Fruit fly (Drosophila melanogaster) whole organism, embryonic: ENCODE measurements around the gene CaMKI.

Experiments
- Atf6 ChIP-seq: fragments of 200-800 bp; sonication (Bioruptor generic); IDR thresholded peaks from 2 replicates; pipeline ENCODE4 v1.3.6; 2022; ENCODE audit warnings: missing biosample characterization, missing genetic modification characterization
- Blimp-1 ChIP-seq: fragments of 200-800 bp; sonication (Bioruptor generic); optimal IDR thresholded peaks from 3 replicates; lab custom pipeline; 2018; ENCODE audit warnings: missing biosample characterization, missing genetic modification characterization, mild to moderate bottlenecking, moderate library complexity, missing genetic modification reagents
- CG12219 ChIP-seq: fragments of 200-800 bp; sonication (Bioruptor generic); optimal IDR thresholded peaks from 3 replicates; lab custom pipeline; 2018; ENCODE audit warnings: missing biosample characterization, mild to moderate bottlenecking, missing genetic modification characterization
- CG12659 ChIP-seq: fragments of 200-800 bp; sonication (Bioruptor generic); optimal IDR thresholded peaks from 3 replicates; lab custom pipeline; 2017; ENCODE audit warnings: mild to moderate bottlenecking, missing biosample characterization, missing genetic modification reagents, missing genetic modification characterization
- CG13424 ChIP-seq: fragments of 200-800 bp; sonication (Bioruptor generic); optimal IDR thresholded peaks from 2 replicates; lab custom pipeline; 2019; ENCODE audit warnings: missing biosample characterization, mild to moderate bottlenecking, missing genetic modification characterization, moderate library complexity
- CG15479 ChIP-seq: fragments of 200-800 bp; sonication (Bioruptor generic); optimal IDR thresholded peaks from 3 replicates; lab custom pipeline; 2019; ENCODE audit warnings: missing biosample characterization, mild to moderate bottlenecking, missing genetic modification characterization, moderate library complexity
- CG15601 ChIP-seq: fragments of 200-800 bp; sonication (Bioruptor generic); optimal IDR thresholded peaks from 3 replicates; lab custom pipeline; 2019; ENCODE audit warnings: missing biosample characterization, mild to moderate bottlenecking, missing genetic modification characterization, moderate library complexity
- CG30020 ChIP-seq: fragments of 200-800 bp; optimal IDR thresholded peaks from 2 replicates; lab custom pipeline; 2019; ENCODE audit warnings: missing biosample characterization, mild to moderate bottlenecking, missing genetic modification characterization, moderate library complexity
- CG31441 ChIP-seq: fragments of 200-800 bp; sonication (Bioruptor generic); IDR thresholded peaks from 2 replicates; pipeline ENCODE4 v1.3.6; 2022; ENCODE audit warnings: missing biosample characterization, missing genetic modification characterization
- CG32767 ChIP-seq: fragments of 200-800 bp; sonication (Bioruptor generic); IDR thresholded peaks from 2 replicates; pipeline ENCODE4 v1.3.6; 2022; ENCODE audit warnings: missing biosample characterization, missing genetic modification characterization
- CG32772 ChIP-seq: fragments of 200-800 bp; sonication (Bioruptor generic); IDR thresholded peaks from 2 replicates; pipeline ENCODE4 v1.3.6; 2022; ENCODE audit warnings: missing biosample characterization, missing genetic modification characterization
- CG3995 ChIP-seq: fragments of 200-800 bp; sonication (Bioruptor generic); optimal IDR thresholded peaks from 3 replicates; lab custom pipeline; 2016; ENCODE audit warnings: missing biosample characterization, missing genetic modification characterization
- CG4360 ChIP-seq: fragments of 200-800 bp; sonication (Bioruptor generic); IDR thresholded peaks from 2 replicates; pipeline ENCODE4 v1.3.6; 2022; ENCODE audit warnings: missing biosample characterization, missing genetic modification characterization
- CG43689 ChIP-seq: fragments of 200-800 bp; sonication (Bioruptor generic); IDR thresholded peaks from 2 replicates; pipeline ENCODE4 v1.3.6; 2022; ENCODE audit warnings: missing biosample characterization, missing genetic modification characterization
- CG4617 ChIP-seq: fragments of 200-800 bp; sonication (Bioruptor generic); optimal IDR thresholded peaks from 3 replicates; lab custom pipeline; 2016; ENCODE audit warnings: missing biosample characterization, missing genetic modification characterization, borderline replicate concordance
- CG6254 ChIP-seq: fragments of 200-800 bp; sonication (Bioruptor generic); optimal IDR thresholded peaks from 3 replicates; lab custom pipeline; 2017; ENCODE audit warnings: mild to moderate bottlenecking, missing biosample characterization, missing genetic modification reagents, missing genetic modification characterization
- CG6689 ChIP-seq: fragments of 200-800 bp; sonication (Bioruptor generic); IDR thresholded peaks from 2 replicates; pipeline ENCODE4 v1.3.6; 2022; ENCODE audit warnings: missing biosample characterization, missing genetic modification characterization
- CG6854 ChIP-seq: fragments of 200-800 bp; sonication (Bioruptor generic); optimal IDR thresholded peaks from 3 replicates; lab custom pipeline; 2017; ENCODE audit warnings: missing biosample characterization, mild to moderate bottlenecking, missing genetic modification characterization
- CG7357 ChIP-seq: fragments of 200-800 bp; sonication (Bioruptor generic); IDR thresholded peaks from 3 replicates; pipeline ENCODE4 v1.3.6; 2022; ENCODE audit warnings: missing biosample characterization, missing genetic modification characterization
- Dip3 ChIP-seq: fragments of 200-800 bp; sonication (Bioruptor generic); optimal IDR thresholded peaks from 3 replicates; lab custom pipeline; 2016; ENCODE audit warnings: missing biosample characterization, missing genetic modification characterization
- ERR ChIP-seq: fragments of 200-800 bp; sonication (Bioruptor generic); optimal IDR thresholded peaks from 2 replicates; lab custom pipeline; 2016; ENCODE audit warnings: missing biosample characterization, missing genetic modification characterization
- Fer3 ChIP-seq: fragments of 200-800 bp; sonication (Bioruptor generic); optimal IDR thresholded peaks from 2 replicates; lab custom pipeline; 2018; ENCODE audit warnings: missing biosample characterization, mild to moderate bottlenecking, missing genetic modification characterization, moderate library complexity
- HLH54F ChIP-seq: fragments of 200-800 bp; sonication (Bioruptor generic); optimal IDR thresholded peaks from 3 replicates; lab custom pipeline; 2016; ENCODE audit warnings: missing biosample characterization, missing genetic modification characterization
- Lhr ChIP-seq: fragments of 200-800 bp; sonication (Bioruptor generic); optimal IDR thresholded peaks from 3 replicates; lab custom pipeline; 2017; ENCODE audit warnings: mild to moderate bottlenecking, missing biosample characterization, missing genetic modification reagents, missing genetic modification characterization
- MESR4 ChIP-seq: fragments of 200-800 bp; sonication (Bioruptor generic); optimal IDR thresholded peaks from 2 replicates; lab custom pipeline; 2018; ENCODE audit warnings: missing biosample characterization, mild to moderate bottlenecking, missing genetic modification characterization, moderate library complexity
- Mad ChIP-seq: fragments of 200-800 bp; sonication (Bioruptor generic); optimal IDR thresholded peaks from 2 replicates; lab custom pipeline; 2016; ENCODE audit warnings: missing biosample characterization, missing genetic modification characterization
- NK7.1 ChIP-seq: fragments of 200-800 bp; sonication (Bioruptor generic); optimal IDR thresholded peaks from 3 replicates; lab custom pipeline; 2016; ENCODE audit warnings: missing biosample characterization, missing genetic modification characterization
- Nf-YB ChIP-seq: fragments of 200-800 bp; sonication (Bioruptor generic); optimal IDR thresholded peaks from 3 replicates; lab custom pipeline; 2019; ENCODE audit warnings: missing biosample characterization, mild to moderate bottlenecking, missing genetic modification characterization, moderate library complexity
- Taf1 ChIP-seq: fragments of 200-800 bp; sonication (Bioruptor generic); IDR thresholded peaks from 2 replicates; pipeline ENCODE4 v1.3.6; 2022; ENCODE audit warnings: missing biosample characterization, missing genetic modification characterization
- Tbp ChIP-seq: fragments of >200 bp; optimal IDR thresholded peaks from 2 replicates; lab custom pipeline; 2018; ENCODE audit warnings: missing biosample characterization, missing genetic modification characterization
- Trl ChIP-seq, 3 experiments: fragments of >200 bp in 2 of 3; fragments of 200-800 bp in 1 of 3; sonication (Bioruptor generic) in 1 of 3; optimal IDR thresholded peaks; 2 replicates in 1 of 3; 3 replicates in 2 of 3; lab custom pipeline; 2016 to 2017; ENCODE audit warnings: missing biosample characterization in 1 of 3, missing genetic modification characterization in 1 of 3
- bowl ChIP-seq: fragments of 200-800 bp; sonication (Bioruptor generic); IDR thresholded peaks from 2 replicates; pipeline ENCODE4 v1.3.6; 2022; ENCODE audit warnings: missing biosample characterization, missing genetic modification characterization
- gfzf ChIP-seq: fragments of 200-800 bp; sonication (Bioruptor generic); optimal IDR thresholded peaks from 2 replicates; lab custom pipeline; 2016; ENCODE audit warnings: missing biosample characterization, mild to moderate bottlenecking, missing genetic modification characterization, moderate library complexity
- jigr1 ChIP-seq: fragments of 200-800 bp; sonication (Bioruptor generic); IDR thresholded peaks from 3 replicates; pipeline ENCODE4 v1.3.6; 2022; ENCODE audit warnings: missing biosample characterization, missing genetic modification characterization
- jing ChIP-seq: fragments of 200-800 bp; sonication (Bioruptor generic); optimal IDR thresholded peaks from 2 replicates; lab custom pipeline; 2018; ENCODE audit warnings: missing biosample characterization, mild to moderate bottlenecking, missing genetic modification characterization
- lab ChIP-seq: fragments of 200-800 bp; sonication (Bioruptor generic); optimal IDR thresholded peaks from 3 replicates; lab custom pipeline; 2017; ENCODE audit warnings: missing biosample characterization, missing genetic modification characterization, mild to moderate bottlenecking, moderate library complexity, missing genetic modification reagents
- lola ChIP-seq, 3 experiments: fragments of >200 bp in 2 of 3; fragments of 200-800 bp in 1 of 3; sonication (Bioruptor generic) in 1 of 3; optimal IDR thresholded peaks; 2 replicates each; lab custom pipeline; 2017 to 2019; ENCODE audit warnings: missing biosample characterization in 3 of 3, missing genetic modification characterization in 3 of 3, mild to moderate bottlenecking in 1 of 3, moderate library complexity in 1 of 3
- p53 ChIP-seq: fragments of 200-800 bp; sonication (Bioruptor generic); optimal IDR thresholded peaks from 2 replicates; lab custom pipeline; 2016; ENCODE audit warnings: missing biosample characterization, missing genetic modification characterization
- pfk ChIP-seq: fragments of 200-800 bp; sonication (Bioruptor generic); optimal IDR thresholded peaks from 2 replicates; lab custom pipeline; 2018; ENCODE audit warnings: missing biosample characterization, mild to moderate bottlenecking, missing genetic modification characterization, moderate library complexity
- ro ChIP-seq: fragments of 200-800 bp; sonication (Bioruptor generic); IDR thresholded peaks from 2 replicates; pipeline ENCODE4 v1.3.6; 2022; ENCODE audit warnings: missing biosample characterization, missing genetic modification characterization
- sens ChIP-seq: fragments of 200-800 bp; sonication (Bioruptor generic); peaks from one replicate; lab custom pipeline; 2016; ENCODE audit warnings: missing biosample characterization, missing genetic modification characterization
- seq ChIP-seq: fragments of 200-800 bp; sonication (Bioruptor generic); IDR thresholded peaks from 2 replicates; pipeline ENCODE4 v1.3.6; 2022; ENCODE audit warnings: missing biosample characterization, missing genetic modification characterization
- sr ChIP-seq: fragments of 200-800 bp; sonication (Bioruptor generic); IDR thresholded peaks from 3 replicates; pipeline ENCODE4 v1.3.6; 2022; ENCODE audit warnings: missing biosample characterization, missing genetic modification characterization
- tap ChIP-seq: fragments of 200-800 bp; optimal IDR thresholded peaks from 3 replicates; lab custom pipeline; 2019; ENCODE audit warnings: missing biosample characterization, mild to moderate bottlenecking, missing genetic modification characterization, moderate library complexity
- trem ChIP-seq: fragments of 200-800 bp; optimal IDR thresholded peaks from 3 replicates; lab custom pipeline; 2019; ENCODE audit warnings: missing biosample characterization, mild to moderate bottlenecking, missing genetic modification characterization, moderate library complexity
- unc-4 ChIP-seq: fragments of 200-800 bp; sonication (Bioruptor generic); IDR thresholded peaks from 2 replicates; pipeline ENCODE4 v1.3.6; 2022; ENCODE audit warnings: missing biosample characterization, missing genetic modification characterization; ENCODE audit not compliant: partially characterized antibody
- vnd ChIP-seq: fragments of 200-800 bp; sonication (Bioruptor generic); IDR thresholded peaks from 3 replicates; pipeline ENCODE4 v1.3.6; 2022; ENCODE audit warnings: missing biosample characterization, missing genetic modification characterization; ENCODE audit not compliant: partially characterized antibody
- zen ChIP-seq: fragments of 200-800 bp; sonication (Bioruptor generic); optimal IDR thresholded peaks from 3 replicates; lab custom pipeline; 2018; ENCODE audit warnings: missing biosample characterization, mild to moderate bottlenecking, missing genetic modification characterization, moderate library complexity
- zen2 ChIP-seq: fragments of 200-800 bp; sonication (Bioruptor generic); IDR thresholded peaks from 3 replicates; pipeline ENCODE4 v1.3.6; 2022; ENCODE audit warnings: missing biosample characterization, missing genetic modification characterization; ENCODE audit not compliant: partially characterized antibody
- zfh1 ChIP-seq: fragments of 200-800 bp; sonication (Bioruptor generic); IDR thresholded peaks from 3 replicates; pipeline ENCODE4 v1.3.6; 2022; ENCODE audit warnings: missing biosample characterization, missing genetic modification characterization

Gene CaMKI

dm6 chr4:445113-445718, at the start of gene CaMKI:
TSS of gene CaMKI (plus strand) at chr4:445504.
- no peak for TF ChIP-seq seq (GFP tag; lab: Robert Waterston, UW)
- TF ChIP-seq Nf-YB (GFP tag; lab: Kevin White, UChicago): no peak
- no peak for TF ChIP-seq CG12219
- TF ChIP-seq zfh1 (GFP tag; lab: Robert Waterston, UW): no peak
- TF ChIP-seq lab (GFP tag; lab: Kevin White, UChicago): no peak
- peak; percentile 90 for TF ChIP-seq CG7357
- no peak for TF ChIP-seq Mad (GFP tag; lab: Kevin White, UChicago)
- no peak for TF ChIP-seq sr (GFP tag; lab: Robert Waterston, UW)
- TF ChIP-seq CG6254: no peak
- no peak for TF ChIP-seq NK7.1
- TF ChIP-seq CG32767: no peak
- no peak for TF ChIP-seq CG4617 (GFP tag; lab: Kevin White, UChicago)
- no peak for TF ChIP-seq Lhr (GFP tag; lab: Kevin White, UChicago)
- TF ChIP-seq CG15601 (tag; lab: Kevin White, UChicago): no peak
- no peak for TF ChIP-seq jigr1 (GFP tag; lab: Robert Waterston, UW)
- TF ChIP-seq Dip3 (GFP tag; lab: Kevin White, UChicago): no peak
- no peak for TF ChIP-seq unc-4 (GFP tag; lab: Robert Waterston, UW)
- no peak for TF ChIP-seq CG15479
- no peak for TF ChIP-seq CG13424
- TF ChIP-seq pfk: peak; percentile 93
- TF ChIP-seq jing (GFP tag; lab: Kevin White, UChicago): no peak
- peak; percentile 98 for TF ChIP-seq CG30020
- no peak for TF ChIP-seq Blimp-1 (GFP tag; lab: Kevin White, UChicago)
- TF ChIP-seq CG32772 (GFP tag; lab: Robert Waterston, UW): no peak
- no peak for TF ChIP-seq CG31441
- TF ChIP-seq trem: peak; percentile 19
- peak in 1 of 3 experiments; percentile 70 for TF ChIP-seq lola (GFP tag; optimal IDR thresholded peaks at IDR 0.05; lab: Kevin White, UChicago)
- TF ChIP-seq ERR (GFP tag; lab: Kevin White, UChicago): no peak
- no peak for TF ChIP-seq Tbp (GFP tag; lab: Kevin White, UChicago)
- no peak for TF ChIP-seq tap
- TF ChIP-seq Trl (optimal IDR thresholded peaks at IDR 0.05; lab: Kevin White, UChicago): no peak
- TF ChIP-seq Trl (GFP tag; optimal IDR thresholded peaks at IDR 0.05; lab: Kevin White, UChicago): no peak
- no peak for TF ChIP-seq CG43689 (GFP tag; lab: Robert Waterston, UW)
- no peak for TF ChIP-seq CG4360 (GFP tag; lab: Robert Waterston, UW)
- TF ChIP-seq sens (GFP tag; lab: Kevin White, UChicago): peak; percentile 47
- TF ChIP-seq MESR4: no peak
- peak; percentile 28 for TF ChIP-seq gfzf
- no peak for TF ChIP-seq CG12659 (GFP tag; lab: Kevin White, UChicago)
- TF ChIP-seq bowl (GFP tag; lab: Robert Waterston, UW): no peak
- TF ChIP-seq CG6854 (GFP tag; lab: Kevin White, UChicago): no peak
- TF ChIP-seq ro (GFP tag; lab: Robert Waterston, UW): no peak
- no peak for TF ChIP-seq Taf1 (GFP tag; lab: Robert Waterston, UW)
- no peak for TF ChIP-seq CG6689
- TF ChIP-seq Atf6 (GFP tag; lab: Robert Waterston, UW): no peak
- no peak for TF ChIP-seq vnd (GFP tag; lab: Robert Waterston, UW)
- peak; percentile 0 for TF ChIP-seq zen (tag; lab: Kevin White, UChicago)
- TF ChIP-seq p53: no peak
- TF ChIP-seq zen2 (GFP tag; lab: Robert Waterston, UW): no peak
- no peak for TF ChIP-seq Fer3 (tag; lab: Kevin White, UChicago)
- TF ChIP-seq CG3995 (GFP tag; lab: Kevin White, UChicago): peak; percentile 63
- TF ChIP-seq HLH54F (GFP tag; lab: Kevin White, UChicago): no peak
